Worm (Caenorhabditis elegans) whole organism, mixed stage, embryonic: ENCODE measurements around the gene nhr-91.
A peak's percentile ranks its signal among the peaks of the same experiment; 100 is the strongest.

Experiments
- M03D4.4 ChIP-seq: sonication (generic microtip); optimal IDR thresholded peaks from 2 replicates; lab custom pipeline; 2017; ENCODE audit warnings: mild to moderate bottlenecking, missing genetic modification characterization, missing compliant biosample characterization
- bed-3 ChIP-seq: fragments of 200-800 bp; sonication (Bioruptor generic); optimal IDR thresholded peaks from 3 replicates; lab custom pipeline; 2018; ENCODE audit warnings: mild to moderate bottlenecking, missing genetic modification characterization, moderate library complexity, missing compliant biosample characterization
- blmp-1 ChIP-seq: fragments of 150-350 bp; optimal IDR thresholded peaks from 2 replicates; lab custom pipeline; 2014; ENCODE audit warnings: missing biosample characterization, missing genetic modification characterization
- ceh-39 ChIP-seq: fragments of 150-350 bp; optimal IDR thresholded peaks from 2 replicates; lab custom pipeline; 2014; ENCODE audit warnings: missing biosample characterization, missing genetic modification characterization
- ceh-43 ChIP-seq: fragments of 200-800 bp; sonication (Bioruptor generic); optimal IDR thresholded peaks from 2 replicates; lab custom pipeline; 2018; ENCODE audit warnings: mild to moderate bottlenecking, missing genetic modification characterization, moderate library complexity, missing compliant biosample characterization
- ceh-83 ChIP-seq: fragments of 200-800 bp; sonication (Bioruptor generic); optimal IDR thresholded peaks from 2 replicates; lab custom pipeline; 2018; ENCODE audit warnings: mild to moderate bottlenecking, missing genetic modification characterization, missing compliant biosample characterization
- ces-1 ChIP-seq: fragments of 150-350 bp; optimal IDR thresholded peaks from 2 replicates; lab custom pipeline; 2014; ENCODE audit warnings: missing biosample characterization, missing genetic modification reagents, missing genetic modification characterization
- cnd-1 ChIP-seq: fragments of 200-800 bp; sonication (Bioruptor generic); optimal IDR thresholded peaks from 2 replicates; lab custom pipeline; 2018; ENCODE audit warnings: mild to moderate bottlenecking, missing genetic modification characterization, missing compliant biosample characterization
- drap-1 ChIP-seq: fragments of 200-800 bp; sonication (Bioruptor generic); optimal IDR thresholded peaks from 3 replicates; lab custom pipeline; 2018; ENCODE audit warnings: mild to moderate bottlenecking, missing genetic modification characterization, missing compliant biosample characterization
- elt-1 ChIP-seq: sonication (generic microtip); optimal IDR thresholded peaks from 2 replicates; lab custom pipeline; 2017; ENCODE audit warnings: missing genetic modification characterization, mild to moderate bottlenecking, missing compliant biosample characterization, antibody characterized with exemption, moderate library complexity, borderline replicate concordance; ENCODE audit not compliant: insufficient read depth
- elt-3 ChIP-seq: fragments of 150-350 bp; optimal IDR thresholded peaks from 2 replicates; lab custom pipeline; 2014; ENCODE audit warnings: missing biosample characterization, missing genetic modification characterization
- flh-1 ChIP-seq: fragments of 200-800 bp; sonication (Bioruptor generic); optimal IDR thresholded peaks from 2 replicates; lab custom pipeline; 2018; ENCODE audit warnings: mild to moderate bottlenecking, missing genetic modification characterization, moderate library complexity, missing compliant biosample characterization
- ham-2 ChIP-seq: fragments of 200-800 bp; sonication (Bioruptor generic); optimal IDR thresholded peaks from 2 replicates; lab custom pipeline; 2018; ENCODE audit warnings: mild to moderate bottlenecking, missing genetic modification characterization, missing compliant biosample characterization
- hlh-1 ChIP-seq: fragments of 150-350 bp; optimal IDR thresholded peaks from 2 replicates; lab custom pipeline; 2014; ENCODE audit warnings: missing biosample characterization, missing genetic modification reagents, missing genetic modification characterization
- lin-13 ChIP-seq: fragments of 150-350 bp; optimal IDR thresholded peaks from 2 replicates; lab custom pipeline; 2014; ENCODE audit warnings: missing biosample characterization, missing genetic modification characterization
- lin-32 ChIP-seq: fragments of 200-800 bp; sonication (Bioruptor generic); optimal IDR thresholded peaks from 2 replicates; lab custom pipeline; 2018; ENCODE audit warnings: mild to moderate bottlenecking, missing genetic modification characterization, missing compliant biosample characterization
- lsy-2 ChIP-seq: fragments of 150-350 bp; optimal IDR thresholded peaks from 2 replicates; lab custom pipeline; 2014; ENCODE audit warnings: missing biosample characterization, missing genetic modification characterization
- mab-5 ChIP-seq: fragments of 150-350 bp; optimal IDR thresholded peaks from 2 replicates; lab custom pipeline; 2014; ENCODE audit warnings: missing biosample characterization, missing genetic modification characterization
- mep-1 ChIP-seq: fragments of 150-350 bp; optimal IDR thresholded peaks from 2 replicates; lab custom pipeline; 2017; ENCODE audit warnings: missing biosample characterization, missing genetic modification reagents, missing genetic modification characterization, inconsistent platforms
- mls-2 ChIP-seq: sonication (generic microtip); optimal IDR thresholded peaks from 2 replicates; lab custom pipeline; 2016; ENCODE audit warnings: mild to moderate bottlenecking, missing genetic modification characterization, moderate library complexity, missing compliant biosample characterization
- nhr-12 ChIP-seq: fragments of 150-350 bp; optimal IDR thresholded peaks from 2 replicates; lab custom pipeline; 2014; ENCODE audit warnings: missing biosample characterization, missing genetic modification characterization
- nhr-2 ChIP-seq: fragments of 150-350 bp; optimal IDR thresholded peaks from 2 replicates; lab custom pipeline; 2014; ENCODE audit warnings: missing biosample characterization, missing genetic modification characterization
- nhr-237 ChIP-seq: fragments of 150-350 bp; optimal IDR thresholded peaks from 2 replicates; lab custom pipeline; 2014; ENCODE audit warnings: missing biosample characterization, missing genetic modification characterization
- nhr-28 ChIP-seq: fragments of 150-350 bp; optimal IDR thresholded peaks from 2 replicates; lab custom pipeline; 2014; ENCODE audit warnings: missing biosample characterization, missing genetic modification characterization
- nhr-76 ChIP-seq: sonication (generic microtip); optimal IDR thresholded peaks from 2 replicates; lab custom pipeline; 2017; ENCODE audit warnings: missing biosample characterization, missing genetic modification characterization
- pha-4 ChIP-seq: fragments of 150-350 bp; optimal IDR thresholded peaks from 2 replicates; lab custom pipeline; 2018; ENCODE audit warnings: missing biosample characterization, missing genetic modification reagents, missing genetic modification characterization
- sem-2 ChIP-seq: fragments of 200-800 bp; sonication (Bioruptor generic); optimal IDR thresholded peaks from 2 replicates; lab custom pipeline; 2018; ENCODE audit warnings: mild to moderate bottlenecking, missing genetic modification characterization, missing compliant biosample characterization
- snpc-4 ChIP-seq: fragments of 150-350 bp; optimal IDR thresholded peaks from 2 replicates; lab custom pipeline; 2014; ENCODE audit warnings: missing biosample characterization, missing genetic modification characterization
- sptf-1 ChIP-seq: sonication (generic microtip); optimal IDR thresholded peaks from 2 replicates; lab custom pipeline; 2017; ENCODE audit warnings: mild to moderate bottlenecking, missing genetic modification characterization, moderate library complexity, missing compliant biosample characterization
- tbx-8 ChIP-seq: fragments of 200-800 bp; sonication (Bioruptor generic); optimal IDR thresholded peaks from 2 replicates; lab custom pipeline; 2018; ENCODE audit warnings: mild to moderate bottlenecking, missing genetic modification characterization, moderate library complexity, missing compliant biosample characterization
- unc-120 ChIP-seq: sonication (generic microtip); optimal IDR thresholded peaks from 2 replicates; lab custom pipeline; 2017; ENCODE audit warnings: missing genetic modification characterization, missing compliant biosample characterization; ENCODE audit not compliant: poor library complexity, severe bottlenecking
- unc-39 ChIP-seq: fragments of 150-350 bp; optimal IDR thresholded peaks from 2 replicates; lab custom pipeline; 2014; ENCODE audit warnings: missing biosample characterization, missing genetic modification characterization
- unc-62 ChIP-seq: fragments of 150-350 bp; optimal IDR thresholded peaks from 2 replicates; lab custom pipeline; 2014; ENCODE audit warnings: missing biosample characterization, missing genetic modification reagents, missing genetic modification characterization
- zip-8 ChIP-seq: fragments of 150-350 bp; optimal IDR thresholded peaks from 2 replicates; lab custom pipeline; 2014; ENCODE audit warnings: missing biosample characterization, missing genetic modification characterization
- ztf-11 ChIP-seq: fragments of 150-350 bp; optimal IDR thresholded peaks from 2 replicates; lab custom pipeline; 2014; ENCODE audit warnings: missing biosample characterization, missing genetic modification characterization

Gene nhr-91

DNA sequence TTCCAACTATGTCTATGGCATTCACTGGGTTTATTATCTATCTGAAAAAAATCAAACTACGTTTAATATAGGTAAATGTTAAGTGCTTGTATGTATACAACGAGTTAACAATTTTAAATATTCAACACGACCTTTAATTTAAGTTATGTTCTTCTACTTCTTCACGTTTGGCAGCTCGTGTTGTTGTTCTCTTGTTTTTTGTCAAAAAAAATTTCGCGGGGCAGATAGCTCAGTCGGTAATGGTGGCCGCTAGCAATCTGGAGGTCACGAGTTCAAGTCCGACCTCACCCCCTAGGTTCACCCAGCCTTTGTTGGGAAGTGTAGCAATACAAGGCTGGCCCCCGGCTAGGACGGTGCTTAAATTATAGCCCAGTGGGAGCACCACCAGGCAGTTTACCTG is 43.7 kb downstream of the nhr-91 start:
- no peak for TF ChIP-seq bed-3 (GFP tag; lab: Kevin White, UChicago)
- no peak for TF ChIP-seq ztf-11 (tag; lab: Kevin White, UChicago)
- no peak for TF ChIP-seq elt-3 (tag; lab: Kevin White, UChicago)

DNA sequence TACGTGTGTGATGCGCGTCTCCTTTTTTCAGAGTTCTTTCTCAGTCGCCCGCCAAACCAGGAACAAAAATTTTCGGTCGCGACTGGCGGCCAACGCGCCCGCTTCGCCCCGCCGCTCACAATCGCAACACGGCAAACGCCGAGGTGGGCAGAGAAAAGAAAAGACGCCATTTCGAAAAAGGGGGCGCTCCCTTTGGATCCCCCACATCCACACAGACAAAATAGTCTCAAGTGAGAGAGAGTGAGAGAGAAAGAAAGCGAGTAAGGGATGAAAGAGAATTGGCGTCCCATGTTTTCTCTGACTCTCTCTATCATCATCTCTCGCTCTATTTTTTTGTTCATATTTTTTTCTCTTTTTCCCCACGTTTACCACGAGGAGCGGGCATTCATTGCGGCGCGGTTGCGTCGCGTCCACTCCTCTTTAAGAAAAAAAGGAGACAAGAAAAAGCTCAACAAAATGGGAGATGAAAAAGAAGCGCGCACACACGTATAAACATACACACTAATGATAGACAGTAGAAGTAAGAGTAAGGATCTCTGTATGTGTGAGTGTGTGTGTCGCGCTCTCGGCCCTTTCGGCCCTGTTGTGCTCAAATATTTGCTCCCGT is 44.8 kb downstream of the nhr-91 start:
- TF ChIP-seq ceh-39 (tag; lab: Kevin White, UChicago) (no peak), lsy-2 (tag; lab: Kevin White, UChicago) (no peak), elt-1 (tag; lab: Kevin White, UChicago) (no peak), nhr-76 (no peak), snpc-4 (tag; lab: Kevin White, UChicago) (no peak), drap-1 (GFP tag; lab: Kevin White, UChicago) (no peak), unc-120 (tag; lab: Kevin White, UChicago) (peak; percentile 76), ceh-83 (no peak), nhr-2 (tag; lab: Kevin White, UChicago) (no peak), mls-2 (peak; percentile 21), zip-8 (tag; lab: Kevin White, UChicago) (no peak), ztf-11 (tag; lab: Kevin White, UChicago) (no peak), sem-2 (GFP tag; lab: Kevin White, UChicago) (no peak), nhr-12 (tag; lab: Kevin White, UChicago) (no peak), mep-1 (tag; lab: Kevin White, UChicago) (peak; percentile 31), lin-32 (GFP tag; lab: Kevin White, UChicago) (no peak), flh-1 (GFP tag; lab: Kevin White, UChicago) (no peak), M03D4.4 (tag; lab: Kevin White, UChicago) (no peak), ceh-43 (GFP tag; lab: Kevin White, UChicago) (no peak), unc-62 (GFP tag; lab: Kevin White, UChicago) (no peak), unc-39 (tag; lab: Kevin White, UChicago) (no peak), elt-3 (tag; lab: Kevin White, UChicago) (no peak), ces-1 (GFP tag; lab: Kevin White, UChicago) (peak; percentile 55), tbx-8 (no peak), pha-4 (tag; lab: Kevin White, UChicago) (no peak), cnd-1 (tag; lab: Kevin White, UChicago) (no peak), sptf-1 (tag; lab: Kevin White, UChicago) (peak; percentile 57), ham-2 (GFP tag; lab: Kevin White, UChicago) (no peak), nhr-237 (tag; lab: Kevin White, UChicago) (peak; percentile 59), mab-5 (tag; lab: Kevin White, UChicago) (no peak), hlh-1 (no peak), bed-3 (GFP tag; lab: Kevin White, UChicago) (no peak), blmp-1 (tag; lab: Kevin White, UChicago) (no peak), nhr-28 (no peak), lin-13 (no peak)

ce11 chrX:15354938-15355337 is 45.8 kb downstream of the nhr-91 start, which contains the start of gene nfki-1:
Gene nfki-1 (plus strand): TSS chrX:15355238.
- TF ChIP-seq elt-1 (tag; lab: Kevin White, UChicago): no peak
- TF ChIP-seq ham-2 (GFP tag; lab: Kevin White, UChicago): no peak
- no peak for TF ChIP-seq cnd-1 (tag; lab: Kevin White, UChicago)
- TF ChIP-seq lin-32 (GFP tag; lab: Kevin White, UChicago): no peak
- no peak for TF ChIP-seq pha-4 (tag; lab: Kevin White, UChicago)
- no peak for TF ChIP-seq unc-120 (tag; lab: Kevin White, UChicago)
- no peak for TF ChIP-seq ztf-11 (tag; lab: Kevin White, UChicago)
- TF ChIP-seq ces-1 (GFP tag; lab: Kevin White, UChicago): no peak
- TF ChIP-seq snpc-4 (tag; lab: Kevin White, UChicago): no peak
